Worm (Caenorhabditis elegans) whole organism, late embryonic: ENCODE data around the gene ttbk-7.
A peak's percentile ranks its signal among the peaks of the same experiment; 100 is the strongest.

Experiments used
- ceh-18 ChIP-seq: sonication (generic microtip); optimal IDR thresholded peaks from 2 replicates; lab custom pipeline; 2016; ENCODE audit warnings: missing genetic modification characterization, missing compliant biosample characterization
- ceh-9 ChIP-seq: sonication (generic microtip); optimal IDR thresholded peaks from 2 replicates; lab custom pipeline; 2016; ENCODE audit warnings: mild to moderate bottlenecking, missing genetic modification characterization, inconsistent platforms, missing compliant biosample characterization
- elt-2 ChIP-seq: sonication (generic microtip); optimal IDR thresholded peaks from 2 replicates; lab custom pipeline; 2016; ENCODE audit warnings: missing genetic modification reagents, missing genetic modification characterization, missing compliant biosample characterization
- ets-4 ChIP-seq: sonication (generic microtip); optimal IDR thresholded peaks from 2 replicates; lab custom pipeline; 2016; ENCODE audit warnings: missing genetic modification characterization, missing compliant biosample characterization
- eyg-1 ChIP-seq: sonication (generic microtip); optimal IDR thresholded peaks from 2 replicates; lab custom pipeline; 2016; ENCODE audit warnings: missing genotype, missing genetic modification characterization, missing compliant biosample characterization
- lin-11 ChIP-seq: fragments of 200-800 bp; sonication (Bioruptor generic); optimal IDR thresholded peaks from 2 replicates; lab custom pipeline; 2018; ENCODE audit warnings: mild to moderate bottlenecking, missing genetic modification characterization, missing compliant biosample characterization
- madf-2 ChIP-seq: sonication (generic microtip); optimal IDR thresholded peaks from 2 replicates; lab custom pipeline; 2017; ENCODE audit warnings: missing genetic modification characterization, missing compliant biosample characterization
- nhr-11 ChIP-seq: fragments of 150-350 bp; optimal IDR thresholded peaks from 2 replicates; lab custom pipeline; 2014; ENCODE audit warnings: missing biosample characterization, missing genetic modification characterization
- pha-4 ChIP-seq: fragments of 150-350 bp; optimal IDR thresholded peaks from 2 replicates; lab custom pipeline; 2018; ENCODE audit warnings: missing biosample characterization, missing genetic modification reagents, missing genetic modification characterization
- rnt-1 ChIP-seq: sonication (generic microtip); optimal IDR thresholded peaks from 2 replicates; lab custom pipeline; 2016; ENCODE audit warnings: missing genetic modification characterization, missing compliant biosample characterization
- sox-2 ChIP-seq: fragments of 200-800 bp; sonication (Bioruptor generic); IDR thresholded peaks from 2 replicates; pipeline ENCODE4 v1.3.6; 2022; ENCODE audit warnings: missing genetic modification reagents, missing genetic modification characterization, missing compliant biosample characterization
- sox-4 ChIP-seq: sonication (generic microtip); optimal IDR thresholded peaks from 2 replicates; lab custom pipeline; 2017; ENCODE audit warnings: mild to moderate bottlenecking, missing genetic modification characterization, inconsistent platforms, missing compliant biosample characterization

- peak; percentile 99 for TF ChIP-seq ets-4
- TF ChIP-seq ceh-9 (tag; lab: Kevin White, UChicago): no peak
- TF ChIP-seq sox-4 (tag; lab: Kevin White, UChicago): no peak
- TF ChIP-seq rnt-1 (tag; lab: Kevin White, UChicago): peak; percentile 81
- TF ChIP-seq sox-2 (GFP tag; lab: Robert Waterston, UW): no peak
- TF ChIP-seq lin-11 (tag; lab: Kevin White, UChicago): no peak
- TF ChIP-seq pha-4 (tag; lab: Kevin White, UChicago): no peak
- TF ChIP-seq ceh-18 (tag; lab: Kevin White, UChicago): peak; percentile 38
- peak; percentile 54 for TF ChIP-seq madf-2 (tag; lab: Kevin White, UChicago)
- TF ChIP-seq elt-2: peak; percentile 63
- no peak for TF ChIP-seq eyg-1 (tag; lab: Kevin White, UChicago)
- TF ChIP-seq nhr-11: no peak
These were observed 25.7 kb downstream of the ttbk-7 start, which contains the start of gene T07F10.3 for ce11 chrV:12869948-12870347.
